Fruit fly (Drosophila melanogaster): ENCODE data around the gene pum.
A peak's percentile ranks its signal among the peaks of the same experiment; 100 is the strongest.

The pum gene

dm6 chr3R:9133243-9133642 lies 104.2 kb downstream of the pum start (continued):
- TF ChIP-seq lbe (GFP tag; optimal IDR thresholded peaks at IDR 0.05) = no peak
- TF ChIP-seq CG18262 (tag; optimal IDR thresholded peaks at IDR 0.05) = no peak
- TF ChIP-seq CG8281 (tag; optimal IDR thresholded peaks at IDR 0.05) = no peak
- TF ChIP-seq HLH4C (GFP tag; IDR thresholded peaks at IDR 0.05; ENCODE audit: partially characterized antibody) = no peak
- no peak for TF ChIP-seq CG9797 (GFP tag; optimal IDR thresholded peaks at IDR 0.05)
- TF ChIP-seq Opbp (GFP tag; IDR thresholded peaks at IDR 0.05; ENCODE audit: partially characterized antibody) = no peak
- TF ChIP-seq cg (GFP tag; optimal IDR thresholded peaks at IDR 0.05) = peak; percentile 15
- no peak for TF ChIP-seq sima (GFP tag; optimal IDR thresholded peaks at IDR 0.05)
- no peak for TF ChIP-seq NK7.1 (GFP tag; optimal IDR thresholded peaks at IDR 0.05)
- TF ChIP-seq gfzf (GFP tag; optimal IDR thresholded peaks at IDR 0.05) = no peak
- no peak for TF ChIP-seq CG10565 (GFP tag; optimal IDR thresholded peaks at IDR 0.05)
- TF ChIP-seq CG7963 (GFP tag; IDR thresholded peaks at IDR 0.05; ENCODE audit: partially characterized antibody) = no peak
- no peak for TF ChIP-seq Trl (optimal IDR thresholded peaks at IDR 0.05)
- TF ChIP-seq Trl (GFP tag; optimal IDR thresholded peaks at IDR 0.05) = no peak
- no peak for TF ChIP-seq CG2129 (GFP tag; IDR thresholded peaks at IDR 0.05; ENCODE audit: partially characterized antibody)
- no peak for TF ChIP-seq tna (GFP tag; IDR thresholded peaks at IDR 0.05; ENCODE audit: partially characterized antibody)
- peak; percentile 57 for TF ChIP-seq kni (GFP tag; optimal IDR thresholded peaks at IDR 0.05)
- TF ChIP-seq Lpt (GFP tag; optimal IDR thresholded peaks at IDR 0.05) = no peak
- TF ChIP-seq Deaf1 (tag; optimal IDR thresholded peaks at IDR 0.05) = no peak
- no peak for TF ChIP-seq CG6791 (GFP tag; IDR thresholded peaks at IDR 0.05; ENCODE audit: partially characterized antibody)
- peak; percentile 31; the same call in 1 of the 2 replicates for TF ChIP-seq vvl (GFP tag; IDR thresholded peaks at IDR 0.05)
- peak; percentile 66 for TF ChIP-seq CG11696 (GFP tag; IDR thresholded peaks at IDR 0.05)
- TF ChIP-seq Spps (tag; optimal IDR thresholded peaks at IDR 0.05) = no peak
- no peak for TF ChIP-seq CG1792 (GFP tag; optimal IDR thresholded peaks at IDR 0.05)
- TF ChIP-seq pan (optimal IDR thresholded peaks at IDR 0.05) = no peak
- TF ChIP-seq pan (GFP tag; optimal IDR thresholded peaks at IDR 0.05 in 1 of 2, IDR thresholded peaks at IDR 0.05 in 1 of 2) = no peak
- TF ChIP-seq CG8359 (GFP tag; optimal IDR thresholded peaks at IDR 0.05; ENCODE audit: borderline replicate concordance) = no peak
- no peak for TF ChIP-seq gsb (GFP tag; IDR thresholded peaks at IDR 0.05)
- TF ChIP-seq sens (GFP tag) = peak; percentile 6
- TF ChIP-seq CHES-1-like (GFP tag; optimal IDR thresholded peaks at IDR 0.05) = no peak
- TF ChIP-seq CG6689 (GFP tag; IDR thresholded peaks at IDR 0.05) = no peak

dm6 chr3R:9131466-9131865 lies 106.0 kb downstream of the pum start:
- peak; percentile 41 for TF ChIP-seq abd-A (tag; optimal IDR thresholded peaks at IDR 0.05)
- peak; percentile 78 for TF ChIP-seq sd (tag; optimal IDR thresholded peaks at IDR 0.05)
- TF ChIP-seq B-H2 (GFP tag; optimal IDR thresholded peaks at IDR 0.05) = no peak
- TF ChIP-seq kah (GFP tag; optimal IDR thresholded peaks at IDR 0.05) = peak; percentile 24
- no peak for TF ChIP-seq CG9797 (GFP tag; optimal IDR thresholded peaks at IDR 0.05)
- TF ChIP-seq crol (GFP tag; IDR thresholded peaks at IDR 0.05) = peak; percentile 65; the same call in 1 of the 2 replicates
- peak; percentile 85 for TF ChIP-seq sr (GFP tag; IDR thresholded peaks at IDR 0.05)
- TF ChIP-seq CG10274 (GFP tag; optimal IDR thresholded peaks at IDR 0.05) = no peak
- TF ChIP-seq CG12769 (tag; optimal IDR thresholded peaks at IDR 0.05) = peak; percentile 24

dm6 chr3R:9130190-9130589 lies 107.3 kb downstream of the pum start:
- TF ChIP-seq onecut (GFP tag; IDR thresholded peaks at IDR 0.05) = no peak
- no peak for TF ChIP-seq amos (GFP tag; IDR thresholded peaks at IDR 0.05; ENCODE audit: partially characterized antibody)
- TF ChIP-seq disco-r (GFP tag; optimal IDR thresholded peaks at IDR 0.05) = no peak
- TF ChIP-seq gcm (GFP tag; optimal IDR thresholded peaks at IDR 0.05) = no peak
- no peak for TF ChIP-seq Jarid2 (GFP tag; optimal IDR thresholded peaks at IDR 0.05)
- no peak for TF ChIP-seq vnd (GFP tag; IDR thresholded peaks at IDR 0.05; ENCODE audit: partially characterized antibody)
- no peak for TF ChIP-seq rib (GFP tag; IDR thresholded peaks at IDR 0.05)
- TF ChIP-seq kah (GFP tag; optimal IDR thresholded peaks at IDR 0.05) = peak; percentile 71
- TF ChIP-seq salm (tag; optimal IDR thresholded peaks at IDR 0.05) = no peak
- TF ChIP-seq sens (GFP tag) = peak; percentile 11
- no peak for TF ChIP-seq tll (GFP tag; optimal IDR thresholded peaks at IDR 0.05)
- TF ChIP-seq ken (GFP tag; IDR thresholded peaks at IDR 0.05) = no peak
- no peak for TF ChIP-seq CG13287 (GFP tag; IDR thresholded peaks at IDR 0.05; ENCODE audit: partially characterized antibody)
- no peak for TF ChIP-seq CG30431 (GFP tag; optimal IDR thresholded peaks at IDR 0.05)
